Fruit fly (Drosophila melanogaster): ENCODE data around the gene cal1.

- TF ChIP-seq Eip93F (GFP tag; optimal IDR thresholded peaks at IDR 0.05), result no peak
- peak; percentile 72 for TF ChIP-seq CG3032 (tag; optimal IDR thresholded peaks at IDR 0.05)
- peak; percentile 92 for TF ChIP-seq Hr4 (GFP tag; optimal IDR thresholded peaks at IDR 0.05)
These were observed 27.8 kb upstream of the cal1 start for dm6 chr3R:17060244-17060664.

Measured in whole organism, prepupa.